Worm (Caenorhabditis elegans) whole organism, L1 larva: ENCODE results near the gene C17C3.11.
"Not testable (repeated sequence)": the region's sequence is repeated elsewhere in the genome, so short reads cannot be mapped to it uniquely, and the experiment has no call there.

Experiments used
- C34B4.2 ChIP-seq: sonication (generic microtip); optimal IDR thresholded peaks from 2 replicates; lab custom pipeline; 2017; ENCODE audit warnings: mild to moderate bottlenecking, missing genetic modification characterization, missing compliant biosample characterization
- Y116A8C.19 ChIP-seq: sonication (generic microtip); optimal IDR thresholded peaks from 2 replicates; lab custom pipeline; 2016; ENCODE audit warnings: missing compliant biosample characterization, missing genetic modification characterization, borderline replicate concordance
- alr-1 ChIP-seq: fragments of 200-800 bp; sonication (Bioruptor generic); optimal IDR thresholded peaks from 2 replicates; lab custom pipeline; 2018; ENCODE audit warnings: borderline replicate concordance, mild to moderate bottlenecking, missing genetic modification characterization, missing compliant biosample characterization
- blmp-1 ChIP-seq: fragments of 150-350 bp; optimal IDR thresholded peaks from 2 replicates; lab custom pipeline; 2014; ENCODE audit warnings: missing biosample characterization, missing genetic modification characterization
- ces-1 ChIP-seq: fragments of 150-350 bp; optimal IDR thresholded peaks from 2 replicates; lab custom pipeline; 2014; ENCODE audit warnings: missing biosample characterization, missing genetic modification reagents, missing genetic modification characterization
- dpl-1 ChIP-seq, 3 experiments: fragments of 150-350 bp in 2 of 3; sonication (generic microtip) in 1 of 3; optimal IDR thresholded peaks; 2 replicates each; lab custom pipeline; 2014 to 2017; ENCODE audit warnings: missing biosample characterization in 3 of 3, missing genetic modification characterization in 3 of 3, missing genetic modification reagents in 3 of 3
- efl-1 ChIP-seq, 4 experiments: fragments of 150-350 bp; optimal IDR thresholded peaks in 3 of 4; peaks in 1 of 4; 1 replicate in 1 of 4; 2 replicates in 3 of 4; lab custom pipeline; 2014; ENCODE audit warnings: missing biosample characterization in 2 of 4, missing genetic modification characterization in 2 of 4, missing genetic modification reagents in 2 of 4
- egl-13 ChIP-seq: sonication (generic microtip); optimal IDR thresholded peaks from 2 replicates; lab custom pipeline; 2016; ENCODE audit warnings: missing genotype, missing genetic modification reagents, missing genetic modification characterization, missing compliant biosample characterization
- egl-27 ChIP-seq, 2 experiments: fragments of 150-350 bp in 1 of 2; sonication (generic microtip); optimal IDR thresholded peaks; 3 replicates each; lab custom pipeline; 2017 to 2018; ENCODE audit warnings: missing biosample characterization in 2 of 2, missing genetic modification characterization in 2 of 2, missing genetic modification reagents in 2 of 2
- elt-3 ChIP-seq, 6 experiments: fragments of 150-350 bp in 1 of 6; sonication (generic microtip); optimal IDR thresholded peaks; 2 replicates each; lab custom pipeline; 2017 to 2018; ENCODE audit warnings: missing biosample characterization in 6 of 6, missing genetic modification characterization in 6 of 6, inconsistent platforms in 1 of 6
- fkh-10 ChIP-seq: sonication (generic microtip); optimal IDR thresholded peaks from 2 replicates; lab custom pipeline; 2017; ENCODE audit warnings: missing biosample characterization, missing genetic modification reagents, missing genetic modification characterization
- fos-1 ChIP-seq: fragments of 150-350 bp; optimal IDR thresholded peaks from 2 replicates; lab custom pipeline; 2014; ENCODE audit warnings: missing biosample characterization, missing genetic modification characterization
- hlh-4 ChIP-seq: sonication (generic microtip); optimal IDR thresholded peaks from 2 replicates; lab custom pipeline; 2016; ENCODE audit warnings: mild to moderate bottlenecking, missing genetic modification characterization, missing compliant biosample characterization
- isw-1 ChIP-seq: fragments of 200-800 bp; sonication (Bioruptor generic); IDR thresholded peaks from 2 replicates; pipeline ENCODE4 v1.3.6; 2022; ENCODE audit warnings: missing genetic modification characterization, missing compliant biosample characterization
- lin-13 ChIP-seq: fragments of 150-350 bp; optimal IDR thresholded peaks from 2 replicates; lab custom pipeline; 2014; ENCODE audit warnings: missing biosample characterization, missing genetic modification reagents, missing genetic modification characterization
- lin-14 ChIP-seq: fragments of 200-800 bp; sonication (Bioruptor generic); optimal IDR thresholded peaks from 2 replicates; lab custom pipeline; 2018; ENCODE audit warnings: mild to moderate bottlenecking, missing genetic modification characterization, moderate library complexity, missing compliant biosample characterization
- lin-35 ChIP-seq, 2 experiments: fragments of 150-350 bp; optimal IDR thresholded peaks; 2 replicates each; lab custom pipeline; 2014; ENCODE audit warnings: missing biosample characterization in 2 of 2, missing genetic modification characterization in 2 of 2, missing genetic modification reagents in 2 of 2
- lsy-2 ChIP-seq, 2 experiments: fragments of 150-350 bp; optimal IDR thresholded peaks; 2 replicates each; lab custom pipeline; 2014; ENCODE audit warnings: missing biosample characterization in 2 of 2, missing genetic modification characterization in 2 of 2
- mdl-1 ChIP-seq, 2 experiments: fragments of 150-350 bp; optimal IDR thresholded peaks; 2 replicates each; lab custom pipeline; 2014 to 2017; ENCODE audit warnings: missing biosample characterization in 2 of 2, missing genetic modification characterization in 2 of 2, inconsistent platforms in 1 of 2
- mep-1 ChIP-seq: fragments of 150-350 bp; optimal IDR thresholded peaks from 2 replicates; lab custom pipeline; 2014; ENCODE audit warnings: missing biosample characterization, missing genetic modification characterization
- nhr-11 ChIP-seq: fragments of 150-350 bp; optimal IDR thresholded peaks from 2 replicates; lab custom pipeline; 2014; ENCODE audit warnings: missing biosample characterization, missing genetic modification characterization
- nhr-12 ChIP-seq: sonication (generic microtip); optimal IDR thresholded peaks from 2 replicates; lab custom pipeline; 2017; ENCODE audit warnings: missing biosample characterization, missing genetic modification characterization
- nhr-19 ChIP-seq: fragments of 200-800 bp; sonication (Bioruptor generic); conservative IDR thresholded peaks from 2 replicates; pipeline ENCODE4 v1.3.6; 2022; ENCODE audit warnings: missing genetic modification characterization, missing compliant biosample characterization
- nhr-237 ChIP-seq: fragments of 150-350 bp; optimal IDR thresholded peaks from 2 replicates; lab custom pipeline; 2014; ENCODE audit warnings: missing biosample characterization, missing genetic modification characterization
- nhr-76 ChIP-seq: sonication (generic microtip); optimal IDR thresholded peaks from 2 replicates; lab custom pipeline; 2017; ENCODE audit warnings: missing biosample characterization, missing genetic modification characterization
- nhr-84 ChIP-seq: sonication (generic microtip); optimal IDR thresholded peaks from 2 replicates; lab custom pipeline; 2017; ENCODE audit warnings: missing biosample characterization, missing genetic modification characterization
- pag-3 ChIP-seq: sonication (generic microtip); optimal IDR thresholded peaks from 2 replicates; lab custom pipeline; 2017; ENCODE audit warnings: missing genetic modification characterization, mild to moderate bottlenecking, missing compliant biosample characterization, antibody characterized with exemption, borderline replicate concordance; ENCODE audit not compliant: insufficient read depth
- pqm-1 ChIP-seq: sonication (generic microtip); optimal IDR thresholded peaks from 3 replicates; lab custom pipeline; 2017; ENCODE audit warnings: missing biosample characterization, missing genetic modification characterization
- sox-4 ChIP-seq: sonication (generic microtip); optimal IDR thresholded peaks from 2 replicates; lab custom pipeline; 2016; ENCODE audit warnings: missing genetic modification characterization, missing compliant biosample characterization
- sup-37 ChIP-seq: fragments of 200-800 bp; sonication (Bioruptor generic); optimal IDR thresholded peaks from 2 replicates; lab custom pipeline; 2018; ENCODE audit warnings: mild to moderate bottlenecking, missing genetic modification characterization, missing compliant biosample characterization
- tlp-1 ChIP-seq: fragments of 150-350 bp; optimal IDR thresholded peaks from 2 replicates; lab custom pipeline; 2014; ENCODE audit warnings: missing biosample characterization, missing genetic modification characterization
- unc-86 ChIP-seq: sonication (generic microtip); optimal IDR thresholded peaks from 2 replicates; lab custom pipeline; 2016; ENCODE audit warnings: missing genetic modification characterization, missing compliant biosample characterization
- vab-15 ChIP-seq: sonication (generic microtip); optimal IDR thresholded peaks from 2 replicates; lab custom pipeline; 2017; ENCODE audit warnings: missing genotype, mild to moderate bottlenecking, missing genetic modification characterization, missing compliant biosample characterization
- zag-1 ChIP-seq: fragments of 150-350 bp; optimal IDR thresholded peaks from 2 replicates; lab custom pipeline; 2014; ENCODE audit warnings: missing biosample characterization, missing genetic modification characterization
- ztf-11 ChIP-seq, 2 experiments: sonication (generic microtip); optimal IDR thresholded peaks; 2 replicates each; lab custom pipeline; 2016 to 2017; ENCODE audit warnings: missing genetic modification characterization in 2 of 2, missing biosample characterization in 1 of 2, missing compliant biosample characterization in 1 of 2

C17C3.11 gene

ce11 chrII:5531855-5532328, 5.7 kb upstream of the C17C3.11 start, which contains the start of gene C17C3.9:
TSS of gene C17C3.9 (minus strand) at chrII:5532278.
- TF ChIP-seq egl-13 (tag; lab: Kevin White, UChicago) = no peak
- TF ChIP-seq pqm-1 (tag; lab: Kevin White, UChicago) = no peak
- TF ChIP-seq sox-4 (tag; lab: Kevin White, UChicago) = no peak
- TF ChIP-seq, all 84 proteins: peak for 0

- TF ChIP-seq lin-14 = no peak
- TF ChIP-seq nhr-19 (GFP tag; lab: Robert Waterston, UW) = no peak
- no peak for TF ChIP-seq lsy-2 (tag; optimal IDR thresholded peaks at IDR 0.05; lab: Kevin White, UChicago)
- no peak for TF ChIP-seq unc-86 (tag; lab: Kevin White, UChicago)
- no peak for TF ChIP-seq lin-13 (GFP tag; lab: Kevin White, UChicago)
- no peak for TF ChIP-seq efl-1 (optimal IDR thresholded peaks at IDR 0.05; lab: Kevin White, UChicago)
- TF ChIP-seq efl-1 (GFP tag; optimal IDR thresholded peaks at IDR 0.05 in 1 of 2; lab: Kevin White, UChicago) = no peak
- TF ChIP-seq zag-1 (tag; lab: Kevin White, UChicago) = no peak
- TF ChIP-seq blmp-1 (tag; lab: Kevin White, UChicago) = no peak
Observed at ce11 chrII:5533642-5534041, 4.0 kb upstream of the C17C3.11 start, which contains the start of gene hlh-26. TSS of gene hlh-26 (minus strand) at chrII:5533742.

- not testable (repeated sequence) for TF ChIP-seq mdl-1 (tag; optimal IDR thresholded peaks at IDR 0.05; lab: Kevin White, UChicago); blmp-1 (tag; lab: Kevin White, UChicago); tlp-1 (tag; lab: Kevin White, UChicago)
Observed at ce11 chrII:5534939-5535338, 2.7 kb upstream of the C17C3.11 start, which contains the start of gene hlh-25. TSS of gene hlh-25 (plus strand) at chrII:5535239.

ce11 chrII:5537078-5537477, 546 bp upstream of the C17C3.11 start:
- TF ChIP-seq isw-1 (GFP tag; lab: Robert Waterston, UW) (no peak), pag-3 (tag; lab: Kevin White, UChicago) (no peak), mdl-1 (tag; optimal IDR thresholded peaks at IDR 0.05; lab: Kevin White, UChicago) (no peak), nhr-12 (tag; lab: Kevin White, UChicago) (no peak)

ce11 chrII:5540113-5540512, 2.5 kb downstream of the C17C3.11 start, which contains the start of gene hlh-27:
TSS of gene hlh-27 (minus strand) at chrII:5540213.
- TF ChIP-seq nhr-11 (tag; lab: Kevin White, UChicago); fkh-10; pqm-1 (tag; lab: Kevin White, UChicago): not testable (repeated sequence)

ce11 chrII:5541685-5542084, 4.1 kb downstream of the C17C3.11 start, which contains the start of gene C17C3.24:
TSS of gene C17C3.24 (minus strand) at chrII:5541785.
- TF ChIP-seq egl-27 (tag; optimal IDR thresholded peaks at IDR 0.05; lab: Kevin White, UChicago) (no peak), sup-37 (GFP tag; lab: Kevin White, UChicago) (no peak), nhr-237 (tag; lab: Kevin White, UChicago) (no peak), lin-13 (GFP tag; lab: Kevin White, UChicago) (no peak), nhr-76 (no peak), nhr-12 (tag; lab: Kevin White, UChicago) (no peak), vab-15 (tag; lab: Kevin White, UChicago) (no peak)

- TF ChIP-seq lsy-2 (tag; optimal IDR thresholded peaks at IDR 0.05; lab: Kevin White, UChicago) (peak; percentile 96), dpl-1 (GFP tag; optimal IDR thresholded peaks at IDR 0.05; lab: Kevin White, UChicago) (peak; percentile 80 to 85 (median 83)), hlh-4 (tag; lab: Kevin White, UChicago) (peak; percentile 49), ztf-11 (tag; optimal IDR thresholded peaks at IDR 0.05; lab: Kevin White, UChicago) (peak in 1 of 2 experiments; percentile 93), nhr-84 (tag; lab: Kevin White, UChicago) (peak; percentile 78), tlp-1 (tag; lab: Kevin White, UChicago) (no peak), nhr-11 (tag; lab: Kevin White, UChicago) (peak; percentile 96), Y116A8C.19 (tag; lab: Kevin White, UChicago) (peak; percentile 69), mep-1 (peak; percentile 97), alr-1 (no peak), efl-1 (optimal IDR thresholded peaks at IDR 0.05; lab: Kevin White, UChicago) (peak; percentile 92 to 93), efl-1 (GFP tag; optimal IDR thresholded peaks at IDR 0.05 in 1 of 2; lab: Kevin White, UChicago) (peak; percentile 80 to 98), lin-35 (GFP tag; optimal IDR thresholded peaks at IDR 0.05; lab: Kevin White, UChicago) (peak; percentile 86 to 94), ces-1 (GFP tag; lab: Kevin White, UChicago) (peak; percentile 92), egl-13 (tag; lab: Kevin White, UChicago) (peak; percentile 98), elt-3 (tag; optimal IDR thresholded peaks at IDR 0.05; lab: Kevin White, UChicago) (peak; percentile 47 to 98 (median 80)), C34B4.2 (tag; lab: Kevin White, UChicago) (peak; percentile 67), vab-15 (tag; lab: Kevin White, UChicago) (peak; percentile 87), fos-1 (tag; lab: Kevin White, UChicago) (peak; percentile 97), sox-4 (tag; lab: Kevin White, UChicago) (peak; percentile 98)
Observed at ce11 chrII:5543476-5544144, 6.0 kb downstream of the C17C3.11 start.
